Fruit fly (Drosophila melanogaster) Kc167 (cell line): Measurements from ENCODE around the gene CG31145.

Experiments
- Sin3A ChIP-seq: fragments of >200 bp; optimal IDR thresholded peaks from 2 replicates; lab custom pipeline; 2018; ENCODE audit warnings: missing external identifiers
- h ChIP-seq: fragments of >200 bp; optimal IDR thresholded peaks from 3 replicates; lab custom pipeline; 2018; ENCODE audit warnings: missing external identifiers
- insv ChIP-seq: fragments of >200 bp; optimal IDR thresholded peaks from 3 replicates; lab custom pipeline; 2018; ENCODE audit warnings: missing external identifiers
- psq ChIP-seq: fragments of >200 bp; optimal IDR thresholded peaks from 2 replicates; lab custom pipeline; 2017; ENCODE audit warnings: missing external identifiers
- ttk ChIP-seq: sonication (Bioruptor generic); optimal IDR thresholded peaks from 2 replicates; lab custom pipeline; 2017; ENCODE audit warnings: missing external identifiers

DNA sequence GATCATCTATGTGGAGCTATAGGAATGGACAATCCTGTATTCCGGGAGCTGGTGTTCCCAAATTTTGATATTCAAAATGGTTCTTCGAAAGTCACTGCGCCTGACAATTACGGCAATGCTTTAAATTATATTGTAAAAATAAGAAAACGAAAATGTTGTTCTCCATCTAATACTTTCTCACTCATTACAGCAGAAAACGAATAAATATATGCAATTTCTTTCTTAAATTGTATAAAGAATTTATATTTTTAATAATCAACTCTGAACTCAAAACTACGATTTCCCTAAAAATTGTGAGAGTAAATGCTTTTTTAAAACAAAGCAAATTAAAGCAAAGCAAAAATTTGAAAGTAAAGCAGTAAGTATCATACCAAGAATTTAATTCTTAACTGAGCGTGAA lies 112.6 kb downstream of the CG31145 start, which contains the start of gene CG10164:
- TF ChIP-seq insv = no peak
- TF ChIP-seq ttk (lab: Kevin White, UChicago) = no peak
- no peak for TF ChIP-seq h (lab: Kevin White, UChicago)
- no peak for TF ChIP-seq psq (lab: Kevin White, UChicago)
- TF ChIP-seq Sin3A (lab: Kevin White, UChicago) = no peak
